Worm (Caenorhabditis elegans) whole organism, L1 larva: ENCODE measurements around the gene fbf-1.

Experiments used
- snpc-4 ChIP-seq: fragments of 150-350 bp; optimal IDR thresholded peaks from 2 replicates; lab custom pipeline; 2014; ENCODE audit warnings: missing biosample characterization, missing genetic modification characterization
- unc-130 ChIP-seq: fragments of 150-350 bp; optimal IDR thresholded peaks from 2 replicates; lab custom pipeline; 2017; ENCODE audit warnings: missing biosample characterization, missing genetic modification characterization, inconsistent platforms

DNA sequence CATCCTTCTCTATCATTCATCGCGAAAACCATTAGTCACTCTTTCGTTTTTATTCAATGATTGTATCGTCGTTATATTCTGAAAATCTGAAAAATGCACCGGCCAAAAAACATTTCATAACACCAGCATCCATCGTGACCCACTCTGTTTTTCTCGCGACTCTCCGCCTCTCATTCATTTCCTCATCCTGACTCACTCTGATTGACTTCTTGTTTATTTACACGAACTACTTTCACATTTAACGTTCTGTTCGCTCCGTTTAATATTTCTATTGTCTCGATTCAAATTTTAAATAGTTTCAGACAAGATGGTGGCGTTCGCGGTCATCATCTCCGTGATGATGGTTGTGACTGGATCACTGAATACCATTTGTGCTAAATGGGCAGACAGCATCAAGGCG is 42.9 kb upstream of the fbf-1 start, which contains the start of gene C29H12.2:
- TF ChIP-seq snpc-4 (tag; lab: Kevin White, UChicago) (no peak), unc-130 (tag; lab: Kevin White, UChicago) (no peak)
